Fruit fly (Drosophila melanogaster): ENCODE data around the gene kz.

DNA sequence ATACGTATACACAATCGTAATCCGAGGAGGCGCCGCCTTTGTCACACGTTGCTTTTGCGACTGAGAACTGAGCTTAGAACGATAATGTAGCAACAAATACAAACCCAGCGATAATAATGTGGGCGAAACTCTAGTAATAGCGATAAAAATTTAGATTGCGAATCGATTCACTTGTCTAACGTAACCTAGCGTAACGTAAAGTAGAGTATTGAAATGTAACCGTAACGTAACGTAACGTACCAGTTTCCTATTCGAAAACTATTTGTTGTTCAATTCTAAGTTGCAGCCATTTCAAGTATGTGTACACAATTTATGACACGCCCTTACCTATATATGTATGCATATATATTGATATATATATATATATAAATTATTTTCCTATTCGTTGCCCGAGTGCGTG, 2.9 kb upstream of the kz start:
- TF ChIP-seq Hr4 (GFP tag; optimal IDR thresholded peaks at IDR 0.05) (no peak), dac (GFP tag; optimal IDR thresholded peaks at IDR 0.05) (no peak), CG16779 (tag; optimal IDR thresholded peaks at IDR 0.05) (no peak), dsx (GFP tag; optimal IDR thresholded peaks at IDR 0.05; ENCODE audit: poor library complexity, severe bottlenecking) (no peak), Sox15 (GFP tag; optimal IDR thresholded peaks at IDR 0.05) (no peak), Sox102F (GFP tag; optimal IDR thresholded peaks at IDR 0.05) (no peak), CG15336 (GFP tag; IDR thresholded peaks at IDR 0.05) (no peak), Blimp-1 (GFP tag; optimal IDR thresholded peaks at IDR 0.05) (no peak), CG8119 (GFP tag; IDR thresholded peaks at IDR 0.05) (no peak)
